Fruit fly (Drosophila melanogaster) whole organism, embryonic: ENCODE data around the gene CG7806.

Experiments used
- Antp ChIP-seq: fragments of 200-800 bp; sonication (Bioruptor generic); optimal IDR thresholded peaks from 3 replicates; lab custom pipeline; 2016; ENCODE audit warnings: missing biosample characterization, missing genetic modification characterization
- Awh ChIP-seq: fragments of 200-800 bp; sonication (Bioruptor generic); IDR thresholded peaks from 2 replicates; pipeline ENCODE4, ENCODE4 v1.3.6; 2022; ENCODE audit warnings: missing biosample characterization, missing genetic modification characterization
- CG10543 ChIP-seq: fragments of 200-800 bp; sonication (Bioruptor generic); optimal IDR thresholded peaks from 3 replicates; lab custom pipeline; 2017; ENCODE audit warnings: missing biosample characterization, mild to moderate bottlenecking, missing genetic modification characterization, moderate library complexity
- CG12391 ChIP-seq: fragments of 200-800 bp; sonication (Bioruptor generic); optimal IDR thresholded peaks from 3 replicates; lab custom pipeline; 2018; ENCODE audit warnings: missing biosample characterization, mild to moderate bottlenecking, missing genetic modification characterization, moderate library complexity
- CG12744 ChIP-seq: fragments of 200-800 bp; sonication (Bioruptor generic); optimal IDR thresholded peaks from 2 replicates; lab custom pipeline; 2016; ENCODE audit warnings: missing biosample characterization, missing genetic modification characterization
- CG12769 ChIP-seq: fragments of 200-800 bp; sonication (Bioruptor generic); optimal IDR thresholded peaks from 2 replicates; lab custom pipeline; 2019; ENCODE audit warnings: missing biosample characterization, mild to moderate bottlenecking, missing genetic modification characterization, moderate library complexity
- CG13296 ChIP-seq: fragments of 200-800 bp; sonication (Bioruptor generic); optimal IDR thresholded peaks from 3 replicates; lab custom pipeline; 2018; ENCODE audit warnings: missing biosample characterization, mild to moderate bottlenecking, missing genetic modification characterization
- CG14710 ChIP-seq: fragments of 200-800 bp; sonication (Bioruptor generic); optimal IDR thresholded peaks from 3 replicates; lab custom pipeline; 2019; ENCODE audit warnings: missing biosample characterization, mild to moderate bottlenecking, missing genetic modification characterization, moderate library complexity
- CG15514 ChIP-seq: fragments of 200-800 bp; sonication (Bioruptor generic); optimal IDR thresholded peaks from 3 replicates; lab custom pipeline; 2017; ENCODE audit warnings: missing biosample characterization, missing genetic modification characterization, mild to moderate bottlenecking, moderate library complexity, missing genetic modification reagents
- CG1832 ChIP-seq: fragments of 200-800 bp; sonication (Bioruptor generic); optimal IDR thresholded peaks from 2 replicates; lab custom pipeline; 2017; ENCODE audit warnings: missing biosample characterization, mild to moderate bottlenecking, missing genetic modification characterization, inconsistent platforms
- CG2129 ChIP-seq: fragments of 200-800 bp; sonication (Bioruptor generic); IDR thresholded peaks from 2 replicates; pipeline ENCODE4 v1.3.6; 2022; ENCODE audit warnings: missing biosample characterization, missing genetic modification characterization; ENCODE audit not compliant: partially characterized antibody
- CG34224 ChIP-seq: fragments of 200-800 bp; sonication (Bioruptor generic); IDR thresholded peaks from 3 replicates; pipeline ENCODE4 v1.3.6; 2022; ENCODE audit warnings: missing biosample characterization, missing genetic modification characterization; ENCODE audit not compliant: partially characterized antibody
- CG3838 ChIP-seq: fragments of 200-800 bp; sonication (Bioruptor generic); optimal IDR thresholded peaks from 3 replicates; lab custom pipeline; 2016; ENCODE audit warnings: missing biosample characterization, missing genetic modification characterization
- CG5180 ChIP-seq: fragments of 200-800 bp; sonication (Bioruptor generic); optimal IDR thresholded peaks from 3 replicates; lab custom pipeline; 2017; ENCODE audit warnings: missing biosample characterization, missing genetic modification characterization, mild to moderate bottlenecking, moderate library complexity, missing genetic modification reagents
- CG7271 ChIP-seq: fragments of 200-800 bp; sonication (Bioruptor generic); optimal IDR thresholded peaks from 2 replicates; lab custom pipeline; 2018; ENCODE audit warnings: missing biosample characterization, mild to moderate bottlenecking, missing genetic modification characterization, moderate library complexity
- CG8290 ChIP-seq, 3 experiments: fragments of 200-800 bp; sonication (Bioruptor generic); optimal IDR thresholded peaks; 2 replicates each; lab custom pipeline; 2016 to 2019; ENCODE audit warnings: missing biosample characterization in 3 of 3, missing genetic modification characterization in 3 of 3, mild to moderate bottlenecking in 2 of 3, moderate library complexity in 1 of 3
- CG8478 ChIP-seq: fragments of >200 bp; optimal IDR thresholded peaks from 2 replicates; lab custom pipeline; 2018
- CG8944 ChIP-seq: fragments of 200-800 bp; sonication (Bioruptor generic); optimal IDR thresholded peaks from 3 replicates; lab custom pipeline; 2016; ENCODE audit warnings: missing biosample characterization, missing genetic modification characterization
- Drgx ChIP-seq: fragments of 200-800 bp; sonication (Bioruptor generic); IDR thresholded peaks from 2 replicates; pipeline ENCODE4 v1.3.6; 2022; ENCODE audit warnings: missing biosample characterization, missing genetic modification characterization
- E2f1 ChIP-seq: fragments of 200-800 bp; sonication (Bioruptor generic); IDR thresholded peaks from 2 replicates; pipeline ENCODE4 v1.3.6; 2022; ENCODE audit warnings: missing biosample characterization, missing genetic modification characterization
- Ets65A ChIP-seq: fragments of 200-800 bp; sonication (Bioruptor generic); peaks from one replicate; lab custom pipeline; 2016; ENCODE audit warnings: missing biosample characterization, missing genetic modification characterization
- NFAT ChIP-seq: fragments of 200-800 bp; sonication (Bioruptor generic); IDR thresholded peaks from 2 replicates; pipeline ENCODE4 v1.3.6; 2022; ENCODE audit warnings: missing biosample characterization, missing genetic modification characterization
- Usf ChIP-seq: fragments of 200-800 bp; sonication (Bioruptor generic); optimal IDR thresholded peaks from 2 replicates; lab custom pipeline; 2017; ENCODE audit warnings: missing genotype, missing biosample characterization, missing genetic modification characterization
- Vsx1 ChIP-seq: fragments of 200-800 bp; sonication (Bioruptor generic); optimal IDR thresholded peaks from 2 replicates; lab custom pipeline; 2017; ENCODE audit warnings: missing biosample characterization, mild to moderate bottlenecking, missing genetic modification characterization, missing genetic modification reagents
- Xrp1 ChIP-seq: fragments of 200-800 bp; sonication (Bioruptor generic); IDR thresholded peaks from 2 replicates; pipeline ENCODE4 v1.3.6; 2022; ENCODE audit warnings: missing biosample characterization, missing genetic modification characterization
- abd-A ChIP-seq: fragments of 200-800 bp; sonication (Bioruptor generic); optimal IDR thresholded peaks from 3 replicates; lab custom pipeline; 2019; ENCODE audit warnings: missing biosample characterization, mild to moderate bottlenecking, missing genetic modification characterization, moderate library complexity
- ara ChIP-seq: fragments of 200-800 bp; sonication (Bioruptor generic); IDR thresholded peaks from 2 replicates; pipeline ENCODE4 v1.3.6; 2022; ENCODE audit warnings: missing biosample characterization, missing genetic modification characterization
- bsh ChIP-seq, 2 experiments: fragments of 200-800 bp; sonication (Bioruptor generic); optimal IDR thresholded peaks; 2 replicates each; lab custom pipeline; 2017 to 2018; ENCODE audit warnings: mild to moderate bottlenecking in 2 of 2, missing biosample characterization in 2 of 2, missing genetic modification characterization in 2 of 2, moderate library complexity in 1 of 2
- cato ChIP-seq: fragments of 200-800 bp; sonication (Bioruptor generic); optimal IDR thresholded peaks from 2 replicates; lab custom pipeline; 2016; ENCODE audit warnings: missing biosample characterization, missing genetic modification characterization, borderline replicate concordance
- ci ChIP-seq: fragments of 200-800 bp; sonication (Bioruptor generic); IDR thresholded peaks from 3 replicates; pipeline ENCODE4 v1.3.6; 2022; ENCODE audit warnings: missing biosample characterization, missing genetic modification characterization
- danr ChIP-seq: fragments of 200-800 bp; sonication (Bioruptor generic); IDR thresholded peaks from 2 replicates; pipeline ENCODE4 v1.3.6; 2022; ENCODE audit warnings: missing biosample characterization, missing genetic modification characterization
- dysf ChIP-seq: fragments of 200-800 bp; sonication (Bioruptor generic); IDR thresholded peaks from 3 replicates; pipeline ENCODE4 v1.3.6; 2022; ENCODE audit warnings: missing biosample characterization, missing genetic modification characterization
- gem ChIP-seq: fragments of 200-800 bp; sonication (Bioruptor generic); optimal IDR thresholded peaks from 2 replicates; lab custom pipeline; 2019; ENCODE audit warnings: missing biosample characterization, mild to moderate bottlenecking, missing genetic modification characterization, moderate library complexity
- inv ChIP-seq: fragments of 200-800 bp; sonication (Bioruptor generic); IDR thresholded peaks from 2 replicates; pipeline ENCODE4 v1.3.6; 2022; ENCODE audit warnings: missing biosample characterization, missing genetic modification characterization; ENCODE audit not compliant: partially characterized antibody
- kah ChIP-seq: fragments of 200-800 bp; sonication (Bioruptor generic); optimal IDR thresholded peaks from 2 replicates; lab custom pipeline; 2018; ENCODE audit warnings: missing biosample characterization, mild to moderate bottlenecking, missing genetic modification characterization
- lmd ChIP-seq: fragments of 200-800 bp; sonication (Bioruptor generic); IDR thresholded peaks from 2 replicates; pipeline ENCODE4 v1.3.6; 2022; ENCODE audit warnings: missing biosample characterization, missing genetic modification characterization
- prd ChIP-seq, 3 experiments: fragments of >200 bp in 2 of 3; fragments of 200-800 bp in 1 of 3; sonication (Bioruptor generic) in 1 of 3; optimal IDR thresholded peaks in 2 of 3; IDR thresholded peaks in 1 of 3; 2 replicates in 2 of 3; 3 replicates in 1 of 3; pipeline versions ENCODE4 v1.3.6 to Lab custom; 2017 to 2022; ENCODE audit warnings: missing biosample characterization in 1 of 3, missing genetic modification characterization in 1 of 3
- seq ChIP-seq: fragments of 200-800 bp; sonication (Bioruptor generic); IDR thresholded peaks from 2 replicates; pipeline ENCODE4 v1.3.6; 2022; ENCODE audit warnings: missing biosample characterization, missing genetic modification characterization
- sisA ChIP-seq: fragments of 200-800 bp; sonication (Bioruptor generic); IDR thresholded peaks from 2 replicates; pipeline ENCODE4 v1.3.6; 2022; ENCODE audit warnings: missing biosample characterization, missing genetic modification characterization
- ttk ChIP-seq: fragments of 200-800 bp; sonication (Bioruptor generic); IDR thresholded peaks from 2 replicates; pipeline ENCODE4 v2.1.2; 2022; ENCODE audit warnings: missing biosample characterization, missing genetic modification characterization
- vvl ChIP-seq: fragments of 200-800 bp; sonication (Bioruptor generic); IDR thresholded peaks from 2 replicates; pipeline ENCODE4 v1.3.6; 2022; ENCODE audit warnings: missing biosample characterization, missing genetic modification characterization

CG7806 gene

dm6 chr2L:8268679-8269078, 42.5 kb upstream of the CG7806 start:
- no peak for TF ChIP-seq kah (GFP tag; lab: Kevin White, UChicago)
- no peak for TF ChIP-seq CG8290 (GFP tag; optimal IDR thresholded peaks at IDR 0.05; lab: Kevin White, UChicago)
- TF ChIP-seq CG8290 (tag; optimal IDR thresholded peaks at IDR 0.05; lab: Kevin White, UChicago): no peak
- no peak for TF ChIP-seq seq (GFP tag; lab: Robert Waterston, UW)
- no peak for TF ChIP-seq CG10543 (GFP tag; lab: Kevin White, UChicago)
- TF ChIP-seq CG2129 (GFP tag; lab: Robert Waterston, UW): no peak
- no peak for TF ChIP-seq inv (GFP tag; lab: Robert Waterston, UW)
- no peak for TF ChIP-seq CG12391 (tag; lab: Kevin White, UChicago)
- TF ChIP-seq Vsx1: peak; percentile 22
- no peak for TF ChIP-seq CG8944 (GFP tag; lab: Kevin White, UChicago)
- TF ChIP-seq CG12744: no peak
- no peak for TF ChIP-seq CG13296
- peak; percentile 76 for TF ChIP-seq Awh (GFP tag; lab: Robert Waterston, UW)
- TF ChIP-seq ci (GFP tag; lab: Robert Waterston, UW): no peak
- TF ChIP-seq CG12769: peak; percentile 22
- TF ChIP-seq vvl: peak; percentile 62; the same call in 1 of the 2 replicates
- TF ChIP-seq CG34224: no peak
- peak; percentile 50 for TF ChIP-seq abd-A (tag; lab: Kevin White, UChicago)
- no peak for TF ChIP-seq danr

DNA sequence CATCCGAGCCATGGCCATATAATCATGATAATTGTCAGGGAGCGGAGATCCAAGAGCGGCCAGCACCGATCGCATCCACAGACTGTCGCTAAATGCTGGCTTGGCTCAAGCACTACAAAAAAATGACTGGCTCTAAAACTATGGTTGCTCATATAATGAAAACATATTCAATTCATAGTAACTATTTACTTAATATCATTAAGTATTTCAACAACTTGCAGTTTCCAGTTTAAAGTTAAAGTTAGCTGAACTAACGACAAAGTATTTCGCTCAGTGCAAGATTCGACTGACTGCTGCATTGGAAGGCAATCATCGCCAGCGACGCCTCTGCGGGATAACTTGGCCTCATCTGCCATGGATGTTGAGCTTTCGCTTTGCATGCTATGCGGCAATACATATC, 40.3 kb upstream of the CG7806 start:
- TF ChIP-seq ttk (GFP tag; lab: Robert Waterston, UW): 0 out of 2 replicates have a peak, but pooled peaks have one; percentile 24
- no peak for TF ChIP-seq CG14710
- TF ChIP-seq ara: no peak
- TF ChIP-seq ci (GFP tag; lab: Robert Waterston, UW): 0 out of 3 replicates have a peak, but pooled peaks have one; percentile 22
- no peak for TF ChIP-seq CG3838
- TF ChIP-seq Ets65A (GFP tag; lab: Kevin White, UChicago): peak; percentile 66
- peak; percentile 54; the same call in 1 of the 2 replicates for TF ChIP-seq Xrp1 (GFP tag; lab: Robert Waterston, UW)
- no peak for TF ChIP-seq prd (optimal IDR thresholded peaks at IDR 0.05; lab: Kevin White, UChicago)
- TF ChIP-seq prd (GFP tag; IDR thresholded peaks at IDR 0.05; lab: Robert Waterston, UW): peak; percentile 50; the same call in 1 of the 3 replicates
- no peak for TF ChIP-seq CG5180
- TF ChIP-seq lmd: no peak
- TF ChIP-seq CG15514: no peak
- peak; percentile 17 for TF ChIP-seq gem
- 0 out of 2 replicates have a peak, but pooled peaks have one; percentile 18 for TF ChIP-seq sisA (GFP tag; lab: Robert Waterston, UW)
- TF ChIP-seq CG12391 (tag; lab: Kevin White, UChicago): no peak
- TF ChIP-seq Antp: no peak
- no peak for TF ChIP-seq CG8478
- TF ChIP-seq CG7271 (tag; lab: Kevin White, UChicago): no peak
- TF ChIP-seq dysf (GFP tag; lab: Robert Waterston, UW): 0 out of 3 replicates have a peak, but pooled peaks have one; percentile 29
- TF ChIP-seq Drgx: peak; percentile 84
- peak in 1 of 2 experiments; percentile 63 for TF ChIP-seq bsh (GFP tag; optimal IDR thresholded peaks at IDR 0.05; lab: Kevin White, UChicago)
- no peak for TF ChIP-seq Usf (GFP tag; lab: Kevin White, UChicago)
- TF ChIP-seq CG1832: no peak
- no peak for TF ChIP-seq cato
- TF ChIP-seq NFAT (GFP tag; lab: Robert Waterston, UW): no peak
- TF ChIP-seq E2f1: 0 out of 2 replicates have a peak, but pooled peaks have one; percentile 31
- TF ChIP-seq, all 482 proteins: peak for 11
